Worm (Caenorhabditis elegans): ENCODE data around the gene sel-11.

Gene sel-11

ce11 chrV:11767028-11767427, at the start of gene sel-11:
TSS of gene sel-11 (plus strand) at chrV:11767328.
- TF ChIP-seq tab-1 (GFP tag; IDR thresholded peaks at IDR 0.05) (no peak), med-1 (GFP tag; optimal IDR thresholded peaks at IDR 0.05; ENCODE audit: insufficient read depth) (no peak), ztf-29 (GFP tag; IDR thresholded peaks at IDR 0.05) (no peak), cog-1 (tag; optimal IDR thresholded peaks at IDR 0.05) (no peak), ref-1 (GFP tag; conservative IDR thresholded peaks at IDR 0.05) (no peak), flt-1 (GFP tag; IDR thresholded peaks at IDR 0.05) (no peak), T22C8.4 (GFP tag; IDR thresholded peaks at IDR 0.05) (no peak), klf-2 (GFP tag; conservative IDR thresholded peaks at IDR 0.05) (no peak), ztf-23 (GFP tag; IDR thresholded peaks at IDR 0.05) (no peak)

- TF ChIP-seq med-1 (GFP tag; optimal IDR thresholded peaks at IDR 0.05; ENCODE audit: insufficient read depth) (no peak), ref-1 (GFP tag; conservative IDR thresholded peaks at IDR 0.05) (no peak), cog-1 (tag; optimal IDR thresholded peaks at IDR 0.05) (no peak), ztf-23 (GFP tag; IDR thresholded peaks at IDR 0.05) (no peak), tab-1 (GFP tag; IDR thresholded peaks at IDR 0.05) (no peak), flt-1 (GFP tag; IDR thresholded peaks at IDR 0.05) (no peak), T22C8.4 (GFP tag; IDR thresholded peaks at IDR 0.05) (no peak), klf-2 (GFP tag; conservative IDR thresholded peaks at IDR 0.05) (no peak), ztf-29 (GFP tag; IDR thresholded peaks at IDR 0.05) (no peak)
Observed at ce11 chrV:11722858-11723257, 44.3 kb upstream of the sel-11 start.

ce11 chrV:11725971-11726370, 41.2 kb upstream of the sel-11 start, which contains the start of gene daf-11:
TSS of gene daf-11 (minus strand) at chrV:11726071.
- TF ChIP-seq cog-1 (tag; optimal IDR thresholded peaks at IDR 0.05) (no peak), flt-1 (GFP tag; IDR thresholded peaks at IDR 0.05) (no peak), ref-1 (GFP tag; conservative IDR thresholded peaks at IDR 0.05) (no peak), tab-1 (GFP tag; IDR thresholded peaks at IDR 0.05) (no peak), ztf-29 (GFP tag; IDR thresholded peaks at IDR 0.05) (no peak), klf-2 (GFP tag; conservative IDR thresholded peaks at IDR 0.05) (no peak), ztf-23 (GFP tag; IDR thresholded peaks at IDR 0.05) (no peak), med-1 (GFP tag; optimal IDR thresholded peaks at IDR 0.05; ENCODE audit: insufficient read depth) (no peak), T22C8.4 (GFP tag; IDR thresholded peaks at IDR 0.05) (no peak)

ce11 chrV:11730060-11730459, 37.1 kb upstream of the sel-11 start, which contains the start of gene rhr-2:
TSS of gene rhr-2 (minus strand) at chrV:11730160.
- TF ChIP-seq med-1 (GFP tag; optimal IDR thresholded peaks at IDR 0.05; ENCODE audit: insufficient read depth) (no peak), klf-2 (GFP tag; conservative IDR thresholded peaks at IDR 0.05) (no peak), tab-1 (GFP tag; IDR thresholded peaks at IDR 0.05) (no peak), ref-1 (GFP tag; conservative IDR thresholded peaks at IDR 0.05) (no peak), ztf-29 (GFP tag; IDR thresholded peaks at IDR 0.05) (no peak), cog-1 (tag; optimal IDR thresholded peaks at IDR 0.05) (no peak), ztf-23 (GFP tag; IDR thresholded peaks at IDR 0.05) (no peak), T22C8.4 (GFP tag; IDR thresholded peaks at IDR 0.05) (no peak), flt-1 (GFP tag; IDR thresholded peaks at IDR 0.05) (no peak)

- no peak for TF ChIP-seq tab-1 (GFP tag; IDR thresholded peaks at IDR 0.05)
- no peak for TF ChIP-seq T22C8.4 (GFP tag; IDR thresholded peaks at IDR 0.05)
- no peak for TF ChIP-seq ztf-29 (GFP tag; IDR thresholded peaks at IDR 0.05)
Observed at ce11 chrV:11732049-11732448, 35.1 kb upstream of the sel-11 start.

ce11 chrV:11733460-11733859, 33.7 kb upstream of the sel-11 start, which contains the start of gene npp-22:
TSS of gene npp-22 (minus strand) at chrV:11733472.
- TF ChIP-seq klf-2 (GFP tag; conservative IDR thresholded peaks at IDR 0.05) (no peak), med-1 (GFP tag; optimal IDR thresholded peaks at IDR 0.05; ENCODE audit: insufficient read depth) (no peak), ref-1 (GFP tag; conservative IDR thresholded peaks at IDR 0.05) (no peak), tab-1 (GFP tag; IDR thresholded peaks at IDR 0.05) (no peak), cog-1 (tag; optimal IDR thresholded peaks at IDR 0.05) (no peak), ztf-29 (GFP tag; IDR thresholded peaks at IDR 0.05) (no peak), flt-1 (GFP tag; IDR thresholded peaks at IDR 0.05) (no peak), ztf-23 (GFP tag; IDR thresholded peaks at IDR 0.05) (no peak), T22C8.4 (GFP tag; IDR thresholded peaks at IDR 0.05) (no peak)

- TF ChIP-seq flt-1 (GFP tag; IDR thresholded peaks at IDR 0.05) (no peak), ztf-29 (GFP tag; IDR thresholded peaks at IDR 0.05) (no peak), klf-2 (GFP tag; conservative IDR thresholded peaks at IDR 0.05) (no peak), cog-1 (tag; optimal IDR thresholded peaks at IDR 0.05) (no peak), ztf-23 (GFP tag; IDR thresholded peaks at IDR 0.05) (no peak), tab-1 (GFP tag; IDR thresholded peaks at IDR 0.05) (no peak), med-1 (GFP tag; optimal IDR thresholded peaks at IDR 0.05; ENCODE audit: insufficient read depth) (no peak), ref-1 (GFP tag; conservative IDR thresholded peaks at IDR 0.05) (no peak), T22C8.4 (GFP tag; IDR thresholded peaks at IDR 0.05) (no peak)
Observed at ce11 chrV:11736896-11737295, 30.2 kb upstream of the sel-11 start, which contains the start of gene spe-42. TSS of gene spe-42 (minus strand) at chrV:11736996.

- TF ChIP-seq ztf-29 (GFP tag; IDR thresholded peaks at IDR 0.05) (no peak), T22C8.4 (GFP tag; IDR thresholded peaks at IDR 0.05) (no peak), tab-1 (GFP tag; IDR thresholded peaks at IDR 0.05) (no peak), cog-1 (tag; optimal IDR thresholded peaks at IDR 0.05) (no peak), med-1 (GFP tag; optimal IDR thresholded peaks at IDR 0.05; ENCODE audit: insufficient read depth) (no peak), ref-1 (GFP tag; conservative IDR thresholded peaks at IDR 0.05) (no peak), ztf-23 (GFP tag; IDR thresholded peaks at IDR 0.05) (no peak), klf-2 (GFP tag; conservative IDR thresholded peaks at IDR 0.05) (no peak), flt-1 (GFP tag; IDR thresholded peaks at IDR 0.05) (no peak)
Observed at ce11 chrV:11737333-11737732, 29.8 kb upstream of the sel-11 start.

- no peak for TF ChIP-seq ref-1 (GFP tag; conservative IDR thresholded peaks at IDR 0.05)
- no peak for TF ChIP-seq klf-2 (GFP tag; conservative IDR thresholded peaks at IDR 0.05)
- TF ChIP-seq tab-1 (GFP tag; IDR thresholded peaks at IDR 0.05), result no peak
- TF ChIP-seq med-1 (GFP tag; optimal IDR thresholded peaks at IDR 0.05; ENCODE audit: insufficient read depth), result no peak
- TF ChIP-seq ztf-29 (GFP tag; IDR thresholded peaks at IDR 0.05), result no peak
- no peak for TF ChIP-seq ztf-23 (GFP tag; IDR thresholded peaks at IDR 0.05)
- no peak for TF ChIP-seq T22C8.4 (GFP tag; IDR thresholded peaks at IDR 0.05)
- TF ChIP-seq cog-1 (tag; optimal IDR thresholded peaks at IDR 0.05), result no peak
- no peak for TF ChIP-seq flt-1 (GFP tag; IDR thresholded peaks at IDR 0.05)
Observed at ce11 chrV:11739820-11740219, 27.3 kb upstream of the sel-11 start, which contains the start of gene T04F3.1. TSS of gene T04F3.1 (plus strand) at chrV:11740065.

- TF ChIP-seq klf-2 (GFP tag; conservative IDR thresholded peaks at IDR 0.05) (no peak), T22C8.4 (GFP tag; IDR thresholded peaks at IDR 0.05) (no peak), ref-1 (GFP tag; conservative IDR thresholded peaks at IDR 0.05) (no peak), ztf-23 (GFP tag; IDR thresholded peaks at IDR 0.05) (no peak), flt-1 (GFP tag; IDR thresholded peaks at IDR 0.05) (no peak), cog-1 (tag; optimal IDR thresholded peaks at IDR 0.05) (no peak)
Observed at ce11 chrV:11741078-11741477, 26.1 kb upstream of the sel-11 start.
